Fruit fly (Drosophila melanogaster): ENCODE measurements around the gene Ccdc56.
A peak's percentile ranks its signal among the peaks of the same experiment; 100 is the strongest.

Ccdc56 gene

dm6 chr3L:11696294-11697116 lies 12.3 kb upstream of the Ccdc56 start, which contains the start of gene Dph1 (continued):
- peak; percentile 30 for TF ChIP-seq CG3065 (GFP tag; optimal IDR thresholded peaks at IDR 0.05)
- TF ChIP-seq pfk (GFP tag; optimal IDR thresholded peaks at IDR 0.05), result peak; percentile 55
- TF ChIP-seq CG14965 (GFP tag; optimal IDR thresholded peaks at IDR 0.05; ENCODE audit: borderline replicate concordance), result peak; percentile 47
- peak; percentile 40 for TF ChIP-seq CG9797 (GFP tag; optimal IDR thresholded peaks at IDR 0.05)
- TF ChIP-seq pzg (GFP tag; optimal IDR thresholded peaks at IDR 0.05), result peak; percentile 86
- peak; percentile 78 for TF ChIP-seq CG13775 (GFP tag; optimal IDR thresholded peaks at IDR 0.05)
- peak; percentile 85 for TF ChIP-seq CG7786 (GFP tag; optimal IDR thresholded peaks at IDR 0.05)
- peak; percentile 67 for TF ChIP-seq CG10431 (GFP tag; optimal IDR thresholded peaks at IDR 0.05)
- TF ChIP-seq h (optimal IDR thresholded peaks at IDR 0.05), result no peak
- peak; percentile 89 for TF ChIP-seq CG12219 (GFP tag; optimal IDR thresholded peaks at IDR 0.05)
- peak; percentile 67; the same call in 2 of the 3 replicates for TF ChIP-seq CG6175 (GFP tag; IDR thresholded peaks at IDR 0.05)
- peak in 1 of 3 experiments; percentile 92 for TF ChIP-seq Stat92E (GFP tag; optimal IDR thresholded peaks at IDR 0.05)
- TF ChIP-seq Scr (GFP tag; IDR thresholded peaks at IDR 0.05; ENCODE audit: partially characterized antibody), result peak; percentile 42; the same call in 1 of the 2 replicates
- 0 out of 2 replicates have a peak, but pooled peaks have one; percentile 36 for TF ChIP-seq toy (GFP tag; IDR thresholded peaks at IDR 0.05)
- TF ChIP-seq CG3726 (GFP tag; IDR thresholded peaks at IDR 0.05), result 0 out of 3 replicates have a peak, but pooled peaks have one; percentile 81
- TF ChIP-seq PHDP (tag; optimal IDR thresholded peaks at IDR 0.05), result peak; percentile 83
- TF ChIP-seq Vsx1 (GFP tag; optimal IDR thresholded peaks at IDR 0.05), result peak; percentile 73
- TF ChIP-seq CG14441 (GFP tag; IDR thresholded peaks at IDR 0.05), result peak; percentile 90
- TF ChIP-seq Dad (GFP tag; optimal IDR thresholded peaks at IDR 0.05), result peak; percentile 66
- TF ChIP-seq CG17912 (GFP tag; optimal IDR thresholded peaks at IDR 0.05), result no peak
- no peak for TF ChIP-seq GATAe (GFP tag; conservative IDR thresholded peaks at IDR 0.05)
- TF ChIP-seq Dek (tag; optimal IDR thresholded peaks at IDR 0.05), result peak; percentile 67
- TF ChIP-seq CG15601 (tag; optimal IDR thresholded peaks at IDR 0.05), result peak; percentile 65
- TF ChIP-seq Abd-B (GFP tag; optimal IDR thresholded peaks at IDR 0.05), result no peak
- TF ChIP-seq peb (GFP tag; IDR thresholded peaks at IDR 0.05), result peak; percentile 61
- no peak for TF ChIP-seq CG14860 (GFP tag; IDR thresholded peaks at IDR 0.05; ENCODE audit: partially characterized antibody)
- peak; percentile 14 for TF ChIP-seq CG7928 (GFP tag; optimal IDR thresholded peaks at IDR 0.05)
- TF ChIP-seq org-1 (GFP tag; optimal IDR thresholded peaks at IDR 0.05), result peak; percentile 86
- TF ChIP-seq gro (GFP tag; optimal IDR thresholded peaks at IDR 0.05), result peak; percentile 70
- TF ChIP-seq lab (GFP tag; optimal IDR thresholded peaks at IDR 0.05), result peak; percentile 88
- peak; percentile 2 for TF ChIP-seq sima (GFP tag; optimal IDR thresholded peaks at IDR 0.05)
- TF ChIP-seq btn (GFP tag; optimal IDR thresholded peaks at IDR 0.05), result peak; percentile 88
- TF ChIP-seq CG12391 (tag; optimal IDR thresholded peaks at IDR 0.05), result peak; percentile 83
- TF ChIP-seq CG43689 (GFP tag; IDR thresholded peaks at IDR 0.05), result peak; percentile 72
- TF ChIP-seq CG10321 (GFP tag; IDR thresholded peaks at IDR 0.05), result peak; percentile 48; the same call in 1 of the 2 replicates
- TF ChIP-seq kah (GFP tag; optimal IDR thresholded peaks at IDR 0.05), result peak; percentile 5
- no peak for TF ChIP-seq lov (optimal IDR thresholded peaks at IDR 0.05)
- peak; percentile 67; the same call in 1 of the 3 replicates for TF ChIP-seq lov (GFP tag; IDR thresholded peaks at IDR 0.05)
- TF ChIP-seq CG15514 (GFP tag; optimal IDR thresholded peaks at IDR 0.05), result peak; percentile 100
- TF ChIP-seq Fer2 (tag; optimal IDR thresholded peaks at IDR 0.05), result no peak
- peak; percentile 90 for TF ChIP-seq Ets97D (GFP tag; optimal IDR thresholded peaks at IDR 0.05)
- peak; percentile 55 for TF ChIP-seq fu2 (GFP tag; optimal IDR thresholded peaks at IDR 0.05)
- peak; percentile 90 for TF ChIP-seq crc (GFP tag; optimal IDR thresholded peaks at IDR 0.05)
- TF ChIP-seq CG17361 (GFP tag; IDR thresholded peaks at IDR 0.05), result peak; percentile 81
- peak; percentile 58 for TF ChIP-seq CG12155 (GFP tag; optimal IDR thresholded peaks at IDR 0.05)
- TF ChIP-seq Dll (GFP tag; IDR thresholded peaks at IDR 0.05; ENCODE audit: partially characterized antibody), result peak; percentile 64; the same call in 3 of the 4 replicates
- peak; percentile 90 for TF ChIP-seq CG32532 (GFP tag; IDR thresholded peaks at IDR 0.05)
- TF ChIP-seq CG10274 (GFP tag; optimal IDR thresholded peaks at IDR 0.05), result peak; percentile 40

All from whole organism, embryonic.